1 fruit fly cellular context compared by ENCODE assay signal in the genomic region with DNA sequence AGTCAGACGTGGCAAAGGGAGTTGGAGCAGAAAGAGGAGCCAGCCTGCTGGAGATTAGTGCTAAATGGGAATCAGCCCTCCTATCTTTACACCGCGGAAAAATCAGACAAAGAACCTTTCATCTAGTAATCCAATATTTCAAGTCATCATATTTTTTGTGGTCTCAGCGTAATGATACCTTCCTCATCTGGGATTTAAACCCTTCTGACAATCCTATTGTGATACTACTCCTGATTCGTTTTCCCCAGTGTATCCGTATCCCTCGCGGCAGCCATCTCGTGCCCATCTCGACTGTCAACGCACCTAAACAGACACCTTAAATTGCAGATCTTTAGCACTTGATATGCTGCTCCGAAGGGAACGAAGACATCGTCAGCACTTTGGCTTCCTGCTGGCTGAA.
A peak's percentile ranks its signal among the peaks of the same experiment; 100 is the strongest.
TF ChIP-seq lines count a peak whose summit lies in the region.

No protein-coding gene starts in this region.

TF ChIP-seq in whole organism, embryonic, 481 proteins besides CTCF, POLR2A, EP300 and RAD21 (continued from another document and continues in another):
- TF ChIP-seq CG31388 (GFP tag; optimal IDR thresholded peaks at IDR 0.05; lab: Kevin White, UChicago) (no peak), CG15011 (GFP tag; optimal IDR thresholded peaks at IDR 0.05; lab: Kevin White, UChicago) (no peak), h (optimal IDR thresholded peaks at IDR 0.05; lab: Kevin White, UChicago) (no peak), fd96Cb (tag; optimal IDR thresholded peaks at IDR 0.05; lab: Kevin White, UChicago) (no peak), lbe (GFP tag; optimal IDR thresholded peaks at IDR 0.05; lab: Kevin White, UChicago) (no peak), pros (GFP tag; optimal IDR thresholded peaks at IDR 0.05; lab: Kevin White, UChicago) (no peak), CG11093 (GFP tag; IDR thresholded peaks at IDR 0.05; lab: Robert Waterston, UW) (no peak), Hsf (GFP tag; optimal IDR thresholded peaks at IDR 0.05; lab: Kevin White, UChicago) (no peak), Trl (optimal IDR thresholded peaks at IDR 0.05; lab: Kevin White, UChicago) (no peak), Trl (GFP tag; optimal IDR thresholded peaks at IDR 0.05; lab: Kevin White, UChicago) (no peak), CG1603 (tag; optimal IDR thresholded peaks at IDR 0.05; lab: Kevin White, UChicago) (no peak), CG6765 (GFP tag; optimal IDR thresholded peaks at IDR 0.05; lab: Kevin White, UChicago) (no peak), z (GFP tag; IDR thresholded peaks at IDR 0.05; lab: Robert Waterston, UW) (no peak), ap (GFP tag; IDR thresholded peaks at IDR 0.05; lab: Robert Waterston, UW) (no peak), toy (GFP tag; IDR thresholded peaks at IDR 0.05; lab: Robert Waterston, UW) (no peak), wdn (GFP tag; IDR thresholded peaks at IDR 0.05; lab: Robert Waterston, UW) (0 out of 2 replicates have a peak, but pooled peaks have one; percentile 10), CG13123 (GFP tag; optimal IDR thresholded peaks at IDR 0.05; lab: Kevin White, UChicago) (no peak), bcd (GFP tag; optimal IDR thresholded peaks at IDR 0.05; lab: Kevin White, UChicago) (no peak), ranshi (GFP tag; IDR thresholded peaks at IDR 0.05; lab: Robert Waterston, UW) (peak; percentile 41; the same call in 1 of the 2 replicates), phol (tag; optimal IDR thresholded peaks at IDR 0.05; lab: Kevin White, UChicago) (peak; percentile 12), CG1024 (GFP tag; IDR thresholded peaks at IDR 0.05; lab: Robert Waterston, UW) (no peak), sd (tag; optimal IDR thresholded peaks at IDR 0.05; lab: Kevin White, UChicago) (no peak), CG17802 (tag; optimal IDR thresholded peaks at IDR 0.05; lab: Kevin White, UChicago) (no peak), Med (GFP tag; lab: Kevin White, UChicago) (peak; percentile 64), CG12236 (GFP tag; optimal IDR thresholded peaks at IDR 0.05; lab: Kevin White, UChicago) (no peak), BEAF-32 (GFP tag; optimal IDR thresholded peaks at IDR 0.05; lab: Kevin White, UChicago) (no peak), CG33213 (GFP tag; optimal IDR thresholded peaks at IDR 0.05; lab: Kevin White, UChicago) (no peak), CG31441 (GFP tag; IDR thresholded peaks at IDR 0.05; lab: Robert Waterston, UW) (no peak), Dip3 (GFP tag; optimal IDR thresholded peaks at IDR 0.05; lab: Kevin White, UChicago) (no peak), YL-1 (GFP tag; optimal IDR thresholded peaks at IDR 0.05; lab: Kevin White, UChicago) (no peak), Asciz (GFP tag; optimal IDR thresholded peaks at IDR 0.05; lab: Kevin White, UChicago) (no peak), CG17612 (GFP tag; IDR thresholded peaks at IDR 0.05; lab: Robert Waterston, UW) (no peak), CG15514 (GFP tag; optimal IDR thresholded peaks at IDR 0.05; lab: Kevin White, UChicago) (no peak), CG4404 (GFP tag; IDR thresholded peaks at IDR 0.05; lab: Robert Waterston, UW) (no peak), HLHmδ (GFP tag; optimal IDR thresholded peaks at IDR 0.05; lab: Kevin White, UChicago) (no peak), Jarid2 (GFP tag; optimal IDR thresholded peaks at IDR 0.05; lab: Kevin White, UChicago) (no peak), pho (GFP tag; optimal IDR thresholded peaks at IDR 0.05; lab: Kevin White, UChicago) (no peak), br (optimal IDR thresholded peaks at IDR 0.05; lab: Kevin White, UChicago) (no peak), Dek (tag; optimal IDR thresholded peaks at IDR 0.05; lab: Kevin White, UChicago) (no peak), ac (GFP tag; optimal IDR thresholded peaks at IDR 0.05; lab: Kevin White, UChicago) (no peak), oc (tag; optimal IDR thresholded peaks at IDR 0.05; lab: Kevin White, UChicago) (no peak), CG4424 (GFP tag; optimal IDR thresholded peaks at IDR 0.05; lab: Kevin White, UChicago) (no peak), odd (GFP tag; optimal IDR thresholded peaks at IDR 0.05; lab: Kevin White, UChicago) (no peak), CG16863 (GFP tag; optimal IDR thresholded peaks at IDR 0.05; lab: Kevin White, UChicago) (no peak), Hr3 (GFP tag; optimal IDR thresholded peaks at IDR 0.05; lab: Kevin White, UChicago) (no peak), CG14710 (tag; optimal IDR thresholded peaks at IDR 0.05; lab: Kevin White, UChicago) (no peak), CG5953 (GFP tag; IDR thresholded peaks at IDR 0.05; lab: Robert Waterston, UW) (no peak), Opbp (GFP tag; IDR thresholded peaks at IDR 0.05; lab: Robert Waterston, UW; ENCODE audit: partially characterized antibody) (no peak), Meics (GFP tag; optimal IDR thresholded peaks at IDR 0.05; lab: Kevin White, UChicago) (no peak), CG30431 (GFP tag; optimal IDR thresholded peaks at IDR 0.05; lab: Kevin White, UChicago) (no peak), Bgb (GFP tag; IDR thresholded peaks at IDR 0.05; lab: Robert Waterston, UW; ENCODE audit: partially characterized antibody) (no peak), CG14965 (GFP tag; optimal IDR thresholded peaks at IDR 0.05; lab: Kevin White, UChicago; ENCODE audit: borderline replicate concordance) (no peak), CG18619 (GFP tag; optimal IDR thresholded peaks at IDR 0.05; lab: Kevin White, UChicago) (no peak), Dll (GFP tag; IDR thresholded peaks at IDR 0.05; lab: Robert Waterston, UW; ENCODE audit: partially characterized antibody) (no peak), sna (GFP tag; IDR thresholded peaks at IDR 0.05; lab: Robert Waterston, UW; ENCODE audit: partially characterized antibody) (no peak), Nf-YA (GFP tag; IDR thresholded peaks at IDR 0.05; lab: Robert Waterston, UW) (no peak), lmd (GFP tag; IDR thresholded peaks at IDR 0.05; lab: Robert Waterston, UW) (0 out of 2 replicates have a peak, but pooled peaks have one; percentile 18), NC2α (GFP tag; optimal IDR thresholded peaks at IDR 0.05; lab: Kevin White, UChicago) (no peak), pzg (GFP tag; optimal IDR thresholded peaks at IDR 0.05; lab: Kevin White, UChicago) (no peak), CG6175 (GFP tag; IDR thresholded peaks at IDR 0.05; lab: Robert Waterston, UW) (no peak), D19B (GFP tag; optimal IDR thresholded peaks at IDR 0.05; lab: Kevin White, UChicago) (no peak), CG2199 (GFP tag; IDR thresholded peaks at IDR 0.05; lab: Robert Waterston, UW) (no peak), slp2 (GFP tag; optimal IDR thresholded peaks at IDR 0.05; lab: Kevin White, UChicago) (no peak), Ets65A (GFP tag; lab: Kevin White, UChicago) (peak; percentile 83), Dad (GFP tag; optimal IDR thresholded peaks at IDR 0.05; lab: Kevin White, UChicago) (no peak), CG1792 (GFP tag; optimal IDR thresholded peaks at IDR 0.05; lab: Kevin White, UChicago) (no peak), sisA (GFP tag; IDR thresholded peaks at IDR 0.05; lab: Robert Waterston, UW) (peak; percentile 37; the same call in 1 of the 2 replicates), CG3163 (GFP tag; optimal IDR thresholded peaks at IDR 0.05; lab: Kevin White, UChicago) (no peak), prd (optimal IDR thresholded peaks at IDR 0.05; lab: Kevin White, UChicago) (no peak), prd (GFP tag; IDR thresholded peaks at IDR 0.05; lab: Robert Waterston, UW) (peak; percentile 55; the same call in 1 of the 3 replicates), exex (tag; optimal IDR thresholded peaks at IDR 0.05; lab: Kevin White, UChicago) (no peak), Xbp1 (GFP tag; optimal IDR thresholded peaks at IDR 0.05; lab: Kevin White, UChicago) (no peak), CG13424 (tag; optimal IDR thresholded peaks at IDR 0.05; lab: Kevin White, UChicago) (no peak), CG9727 (GFP tag; optimal IDR thresholded peaks at IDR 0.05; lab: Kevin White, UChicago) (no peak), gcm2 (GFP tag; optimal IDR thresholded peaks at IDR 0.05; lab: Kevin White, UChicago) (no peak), CG18262 (tag; optimal IDR thresholded peaks at IDR 0.05; lab: Kevin White, UChicago) (no peak), dm (GFP tag; optimal IDR thresholded peaks at IDR 0.05; lab: Kevin White, UChicago) (no peak), CG3995 (GFP tag; optimal IDR thresholded peaks at IDR 0.05; lab: Kevin White, UChicago) (no peak), Lpt (GFP tag; optimal IDR thresholded peaks at IDR 0.05; lab: Kevin White, UChicago) (no peak), row (GFP tag; IDR thresholded peaks at IDR 0.05; lab: Robert Waterston, UW) (no peak; the same call in 2 of the 3 replicates), CG8944 (GFP tag; optimal IDR thresholded peaks at IDR 0.05; lab: Kevin White, UChicago) (peak; percentile 1), CG6272 (GFP tag; IDR thresholded peaks at IDR 0.05; lab: Robert Waterston, UW) (no peak), CG7839 (tag; optimal IDR thresholded peaks at IDR 0.05; lab: Kevin White, UChicago) (peak; percentile 18), CG13624 (GFP tag; optimal IDR thresholded peaks at IDR 0.05; lab: Kevin White, UChicago) (no peak), Atf-2 (GFP tag; optimal IDR thresholded peaks at IDR 0.05; lab: Kevin White, UChicago) (peak; percentile 5), Dp (GFP tag; optimal IDR thresholded peaks at IDR 0.05; lab: Kevin White, UChicago) (no peak), CG1647 (GFP tag; optimal IDR thresholded peaks at IDR 0.05; lab: Kevin White, UChicago) (no peak), her (GFP tag; optimal IDR thresholded peaks at IDR 0.05; lab: Kevin White, UChicago) (no peak), ttk (GFP tag; IDR thresholded peaks at IDR 0.05; lab: Robert Waterston, UW) (no peak), CG12104 (GFP tag; optimal IDR thresholded peaks at IDR 0.05; lab: Kevin White, UChicago) (no peak), Fer3 (tag; optimal IDR thresholded peaks at IDR 0.05; lab: Kevin White, UChicago) (no peak), CG15696 (tag; optimal IDR thresholded peaks at IDR 0.05; lab: Kevin White, UChicago) (no peak), crp (GFP tag; optimal IDR thresholded peaks at IDR 0.05; lab: Kevin White, UChicago) (no peak), psq (GFP tag; optimal IDR thresholded peaks at IDR 0.05; lab: Kevin White, UChicago) (no peak), tx (GFP tag; optimal IDR thresholded peaks at IDR 0.05; lab: Kevin White, UChicago) (no peak), da (GFP tag; optimal IDR thresholded peaks at IDR 0.05; lab: Kevin White, UChicago) (no peak), CG17829 (tag; optimal IDR thresholded peaks at IDR 0.05; lab: Kevin White, UChicago) (no peak), CG4707 (GFP tag; optimal IDR thresholded peaks at IDR 0.05; lab: Kevin White, UChicago) (no peak), gem (tag; optimal IDR thresholded peaks at IDR 0.05; lab: Kevin White, UChicago) (no peak), CG9609 (GFP tag; optimal IDR thresholded peaks at IDR 0.05; lab: Kevin White, UChicago) (no peak), eyg (GFP tag; optimal IDR thresholded peaks at IDR 0.05; lab: Kevin White, UChicago) (no peak), Dref (GFP tag; IDR thresholded peaks at IDR 0.05; lab: Robert Waterston, UW) (no peak), Hmx (GFP tag; optimal IDR thresholded peaks at IDR 0.05; lab: Kevin White, UChicago) (no peak), Ptx1 (GFP tag; IDR thresholded peaks at IDR 0.05; lab: Robert Waterston, UW) (0 out of 2 replicates have a peak, but pooled peaks have one; percentile 17), HHEX (GFP tag; optimal IDR thresholded peaks at IDR 0.05; lab: Kevin White, UChicago) (no peak), scrt (GFP tag; optimal IDR thresholded peaks at IDR 0.05; lab: Kevin White, UChicago) (no peak), zf30C (GFP tag; optimal IDR thresholded peaks at IDR 0.05; lab: Kevin White, UChicago) (no peak), CG10431 (GFP tag; optimal IDR thresholded peaks at IDR 0.05; lab: Kevin White, UChicago) (no peak), fd102C (GFP tag; optimal IDR thresholded peaks at IDR 0.05; lab: Kevin White, UChicago) (no peak), tgo (GFP tag; IDR thresholded peaks at IDR 0.05; lab: Robert Waterston, UW) (no peak), CG12942 (GFP tag; optimal IDR thresholded peaks at IDR 0.05; lab: Kevin White, UChicago) (no peak), CG9817 (tag; optimal IDR thresholded peaks at IDR 0.05; lab: Kevin White, UChicago) (no peak), H2.0 (GFP tag; IDR thresholded peaks at IDR 0.05; lab: Robert Waterston, UW) (no peak), klu (GFP tag; IDR thresholded peaks at IDR 0.05; lab: Robert Waterston, UW) (no peak), CG11085 (GFP tag; IDR thresholded peaks at IDR 0.05; lab: Robert Waterston, UW) (no peak), peb (GFP tag; IDR thresholded peaks at IDR 0.05; lab: Robert Waterston, UW) (no peak), Side (GFP tag; optimal IDR thresholded peaks at IDR 0.05; lab: Kevin White, UChicago) (no peak), cato (GFP tag; optimal IDR thresholded peaks at IDR 0.05; lab: Kevin White, UChicago; ENCODE audit: borderline replicate concordance) (no peak), CHES-1-like (GFP tag; optimal IDR thresholded peaks at IDR 0.05; lab: Kevin White, UChicago) (no peak), chn (GFP tag; optimal IDR thresholded peaks at IDR 0.05; lab: Kevin White, UChicago) (no peak), Spps (tag; optimal IDR thresholded peaks at IDR 0.05; lab: Kevin White, UChicago) (no peak), hbn (GFP tag; IDR thresholded peaks at IDR 0.05; lab: Robert Waterston, UW; ENCODE audit: partially characterized antibody) (no peak), CG3407 (GFP tag; optimal IDR thresholded peaks at IDR 0.05; lab: Kevin White, UChicago) (no peak), az2 (GFP tag; optimal IDR thresholded peaks at IDR 0.05; lab: Kevin White, UChicago) (no peak), CG4617 (GFP tag; optimal IDR thresholded peaks at IDR 0.05; lab: Kevin White, UChicago; ENCODE audit: borderline replicate concordance) (no peak), gcm (GFP tag; optimal IDR thresholded peaks at IDR 0.05; lab: Kevin White, UChicago) (no peak), bigmax (GFP tag; optimal IDR thresholded peaks at IDR 0.05; lab: Kevin White, UChicago) (no peak), ERR (GFP tag; optimal IDR thresholded peaks at IDR 0.05; lab: Kevin White, UChicago) (no peak), CG5180 (GFP tag; optimal IDR thresholded peaks at IDR 0.05; lab: Kevin White, UChicago) (no peak), Drgx (GFP tag; IDR thresholded peaks at IDR 0.05; lab: Robert Waterston, UW) (0 out of 2 replicates have a peak, but pooled peaks have one; percentile 5), CG11398 (GFP tag; optimal IDR thresholded peaks at IDR 0.05; lab: Kevin White, UChicago) (no peak), CG12299 (tag; optimal IDR thresholded peaks at IDR 0.05; lab: Kevin White, UChicago) (no peak), croc (GFP tag; conservative IDR thresholded peaks at IDR 0.05; lab: Robert Waterston, UW) (no peak), CG4360 (GFP tag; IDR thresholded peaks at IDR 0.05; lab: Robert Waterston, UW) (no peak)
